Worm (Caenorhabditis elegans) whole organism, L2 larva: ENCODE data around the gene C47E12.2.
A peak's percentile ranks its signal among the peaks of the same experiment; 100 is the strongest.

Experiments used
- C34F6.9 ChIP-seq: fragments of 150-350 bp; optimal IDR thresholded peaks from 2 replicates; lab custom pipeline; 2014; ENCODE audit warnings: missing biosample characterization, missing genetic modification characterization
- Y55F3AM.14 ChIP-seq: fragments of 200-800 bp; sonication (Bioruptor generic); optimal IDR thresholded peaks from 2 replicates; lab custom pipeline; 2018; ENCODE audit warnings: mild to moderate bottlenecking, missing genetic modification characterization, missing compliant biosample characterization
- ZK546.5 ChIP-seq: sonication (generic microtip); optimal IDR thresholded peaks from 2 replicates; lab custom pipeline; 2017; ENCODE audit warnings: missing biosample characterization, missing genetic modification characterization
- aly-2 ChIP-seq: fragments of 150-350 bp; optimal IDR thresholded peaks from 2 replicates; lab custom pipeline; 2014; ENCODE audit warnings: missing biosample characterization, missing genetic modification characterization
- ama-1 ChIP-seq: fragments of 150-350 bp; optimal IDR thresholded peaks from 2 replicates; lab custom pipeline; 2018; ENCODE audit warnings: inconsistent platforms
- blmp-1 ChIP-seq: sonication (generic microtip); optimal IDR thresholded peaks from 2 replicates; lab custom pipeline; 2017; ENCODE audit warnings: missing genetic modification characterization, mild to moderate bottlenecking, missing compliant biosample characterization, antibody characterized with exemption, moderate library complexity; ENCODE audit not compliant: insufficient read depth
- ceh-82 ChIP-seq: fragments of 150-350 bp; optimal IDR thresholded peaks from 2 replicates; lab custom pipeline; 2014; ENCODE audit warnings: missing biosample characterization, missing genetic modification characterization
- crh-2 ChIP-seq: sonication (generic microtip); optimal IDR thresholded peaks from 2 replicates; lab custom pipeline; 2017; ENCODE audit warnings: missing biosample characterization, missing genetic modification characterization
- dmd-4 ChIP-seq: sonication (generic microtip); optimal IDR thresholded peaks from 2 replicates; lab custom pipeline; 2017; ENCODE audit warnings: missing biosample characterization, missing genetic modification characterization
- egl-27 ChIP-seq: sonication (generic microtip); optimal IDR thresholded peaks from 3 replicates; lab custom pipeline; 2017; ENCODE audit warnings: missing biosample characterization, missing genetic modification reagents, missing genetic modification characterization
- elt-1 ChIP-seq: fragments of 150-350 bp; optimal IDR thresholded peaks from 2 replicates; lab custom pipeline; 2014; ENCODE audit warnings: missing biosample characterization, missing genetic modification characterization
- fos-1 ChIP-seq: fragments of 150-350 bp; optimal IDR thresholded peaks from 2 replicates; lab custom pipeline; 2014; ENCODE audit warnings: missing biosample characterization, missing genetic modification characterization
- gmeb-1 ChIP-seq: fragments of 150-350 bp; optimal IDR thresholded peaks from 2 replicates; lab custom pipeline; 2014; ENCODE audit warnings: missing biosample characterization, missing genetic modification characterization
- lin-39 ChIP-seq: fragments of 150-350 bp; optimal IDR thresholded peaks from 2 replicates; lab custom pipeline; 2014; ENCODE audit warnings: missing biosample characterization, missing genetic modification reagents, missing genetic modification characterization
- lsy-2 ChIP-seq, 2 experiments: fragments of 150-350 bp in 1 of 2; sonication (generic microtip) in 1 of 2; optimal IDR thresholded peaks; 2 replicates each; lab custom pipeline; 2014 to 2017; ENCODE audit warnings: missing biosample characterization in 2 of 2, missing genetic modification characterization in 2 of 2
- mbf-1 ChIP-seq: sonication (generic microtip); optimal IDR thresholded peaks from 2 replicates; lab custom pipeline; 2017; ENCODE audit warnings: missing biosample characterization, missing genetic modification characterization
- mdl-1 ChIP-seq, 2 experiments: fragments of 150-350 bp in 1 of 2; sonication (generic microtip) in 1 of 2; optimal IDR thresholded peaks; 2 replicates each; lab custom pipeline; 2017; ENCODE audit warnings: missing biosample characterization in 2 of 2, missing genetic modification characterization in 2 of 2
- nhr-10 ChIP-seq: sonication (generic microtip); optimal IDR thresholded peaks from 2 replicates; lab custom pipeline; 2017; ENCODE audit warnings: missing biosample characterization, missing genetic modification characterization
- nhr-12 ChIP-seq: fragments of 150-350 bp; optimal IDR thresholded peaks from 2 replicates; lab custom pipeline; 2014; ENCODE audit warnings: missing biosample characterization, missing genetic modification characterization
- nhr-129 ChIP-seq: fragments of 150-350 bp; optimal IDR thresholded peaks from 2 replicates; lab custom pipeline; 2014; ENCODE audit warnings: missing biosample characterization, missing genetic modification characterization
- nhr-23 ChIP-seq: fragments of 150-350 bp; optimal IDR thresholded peaks from 2 replicates; lab custom pipeline; 2014; ENCODE audit warnings: missing biosample characterization, missing genetic modification reagents, missing genetic modification characterization
- nhr-237 ChIP-seq: fragments of 150-350 bp; optimal IDR thresholded peaks from 2 replicates; lab custom pipeline; 2014; ENCODE audit warnings: missing biosample characterization, missing genetic modification characterization
- nhr-6 ChIP-seq: fragments of 150-350 bp; optimal IDR thresholded peaks from 2 replicates; lab custom pipeline; 2014; ENCODE audit warnings: missing biosample characterization, missing genetic modification characterization
- nhr-77 ChIP-seq: fragments of 150-350 bp; optimal IDR thresholded peaks from 2 replicates; lab custom pipeline; 2014; ENCODE audit warnings: missing biosample characterization, missing genetic modification characterization
- peb-1 ChIP-seq: fragments of 150-350 bp; optimal IDR thresholded peaks from 2 replicates; lab custom pipeline; 2014; ENCODE audit warnings: missing biosample characterization, missing genetic modification characterization
- sem-4 ChIP-seq: fragments of 150-350 bp; optimal IDR thresholded peaks from 2 replicates; lab custom pipeline; 2014; ENCODE audit warnings: missing biosample characterization, missing genetic modification reagents, missing genetic modification characterization
- sma-3 ChIP-seq: sonication (generic microtip); optimal IDR thresholded peaks from 2 replicates; lab custom pipeline; 2016; ENCODE audit warnings: missing genetic modification reagents, missing genetic modification characterization, missing compliant biosample characterization
- snpc-4 ChIP-seq: fragments of 150-350 bp; optimal IDR thresholded peaks from 2 replicates; lab custom pipeline; 2014; ENCODE audit warnings: missing biosample characterization, missing genetic modification characterization
- unc-39 ChIP-seq: fragments of 150-350 bp; optimal IDR thresholded peaks from 2 replicates; lab custom pipeline; 2014; ENCODE audit warnings: missing biosample characterization, missing genetic modification characterization
- unc-55 ChIP-seq: fragments of 150-350 bp; sonication (generic microtip); optimal IDR thresholded peaks from 3 replicates; lab custom pipeline; 2014; ENCODE audit warnings: missing biosample characterization, missing genetic modification reagents, missing genetic modification characterization
- ztf-11 ChIP-seq: sonication (generic microtip); optimal IDR thresholded peaks from 2 replicates; lab custom pipeline; 2017; ENCODE audit warnings: missing biosample characterization, missing genetic modification characterization

Gene C47E12.2

DNA sequence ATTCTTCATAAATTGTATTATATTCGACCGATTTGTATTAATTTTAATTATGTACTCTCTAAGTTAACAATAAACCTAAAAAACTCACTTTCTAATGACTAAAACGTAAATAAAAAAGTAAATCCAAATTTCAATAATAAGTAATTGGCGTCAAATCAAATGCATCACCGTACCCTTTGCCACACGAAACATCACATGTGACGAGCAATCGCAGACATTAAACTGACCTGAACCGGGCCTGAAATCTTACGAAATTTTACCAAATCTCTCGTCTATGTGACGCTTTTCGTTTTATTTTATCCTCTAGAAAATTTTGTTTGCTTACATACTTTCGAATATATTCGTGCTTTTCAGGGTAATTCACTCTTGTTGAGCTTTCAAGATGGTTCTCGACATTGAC is at the start of gene C47E12.2, which contains the start of gene sars-1:
Gene C47E12.2, minus strand, starts transcription at position 131 of the 400 bp plus-strand sequence.
Gene sars-1, plus strand, starts transcription at position 355 of the 400 bp plus-strand sequence.
- TF ChIP-seq sem-4 (tag; lab: Kevin White, UChicago) (no peak), lsy-2 (tag; optimal IDR thresholded peaks at IDR 0.05; lab: Kevin White, UChicago) (peak; percentile 58 to 92), ceh-82 (tag; lab: Kevin White, UChicago) (no peak), C34F6.9 (tag; lab: Kevin White, UChicago) (peak; percentile 18), nhr-12 (tag; lab: Kevin White, UChicago) (no peak), mbf-1 (tag; lab: Kevin White, UChicago) (no peak), unc-55 (no peak), lin-39 (tag; lab: Kevin White, UChicago) (no peak), nhr-6 (tag; lab: Kevin White, UChicago) (no peak), crh-2 (tag; lab: Kevin White, UChicago) (peak; percentile 32), ZK546.5 (tag; lab: Kevin White, UChicago) (no peak), mdl-1 (tag; optimal IDR thresholded peaks at IDR 0.05; lab: Kevin White, UChicago) (no peak), nhr-129 (peak; percentile 88), Y55F3AM.14 (GFP tag; lab: Kevin White, UChicago) (no peak)

DNA sequence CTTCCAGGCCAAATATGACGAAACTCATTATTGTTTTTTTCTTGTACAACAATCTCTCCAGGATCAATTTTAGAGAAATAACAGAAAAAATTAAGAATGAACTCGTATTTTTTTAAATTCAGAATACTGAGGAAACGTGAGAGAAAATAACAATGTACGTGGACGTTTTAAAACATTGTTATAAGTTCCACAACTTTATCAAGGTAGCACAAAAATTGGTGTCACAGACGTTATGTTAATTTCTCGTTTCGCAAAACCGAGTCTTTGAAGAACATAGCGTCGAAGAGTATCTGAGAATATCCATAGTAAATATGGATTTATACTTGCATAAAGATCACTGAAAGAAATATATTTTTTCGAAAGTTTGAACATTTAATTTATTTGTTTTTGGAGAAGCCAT is 47.8 kb upstream of the C47E12.2 start, which contains the start of gene T04B2.8:
Gene T04B2.8, minus strand, starts transcription at position 101 of the 400 bp plus-strand sequence.
- TF ChIP-seq nhr-6 (tag; lab: Kevin White, UChicago): no peak

DNA sequence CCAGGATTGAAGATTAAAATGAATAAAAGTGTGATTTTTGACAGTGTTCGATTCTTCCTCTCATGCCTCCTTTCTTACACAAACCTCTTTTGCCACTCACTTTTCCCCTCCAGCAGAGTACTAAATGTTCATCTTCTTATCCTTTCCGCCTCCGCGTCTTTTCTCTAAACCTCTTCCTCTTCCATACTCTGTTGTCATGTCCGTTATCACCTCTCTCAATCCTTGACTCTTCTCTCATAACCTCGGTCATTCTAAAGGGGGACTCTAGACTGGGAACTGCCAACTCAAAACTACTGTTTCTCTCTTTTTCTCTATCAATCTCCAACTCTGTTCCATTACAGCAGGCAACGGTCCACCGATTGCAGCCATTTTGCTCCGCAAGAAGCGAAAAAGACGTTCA is 45.0 kb upstream of the C47E12.2 start:
- peak; percentile 27 for TF ChIP-seq nhr-129
- no peak for TF ChIP-seq fos-1 (tag; lab: Kevin White, UChicago)
- TF ChIP-seq elt-1 (tag; lab: Kevin White, UChicago): no peak

DNA sequence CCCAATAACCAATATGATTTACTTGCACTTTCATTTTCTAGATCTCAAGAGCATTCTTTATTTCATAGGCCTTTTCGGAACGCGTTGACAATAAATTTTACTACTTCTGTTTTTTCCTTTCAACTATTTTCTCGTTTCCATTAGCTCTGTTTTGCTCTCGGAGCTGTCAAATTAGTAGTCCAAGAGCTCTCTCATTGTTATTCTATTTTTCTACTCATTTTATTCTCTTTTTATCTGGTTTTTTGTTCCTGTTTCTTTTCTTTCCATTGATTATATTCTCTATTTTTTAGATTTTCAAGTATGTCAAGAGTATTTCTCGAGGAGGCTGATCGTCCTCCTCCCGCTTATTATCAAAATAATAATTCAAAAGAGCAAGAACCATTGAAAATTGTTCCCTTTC is 43.8 kb upstream of the C47E12.2 start, which contains the start of gene T04B2.3:
Gene T04B2.3, plus strand, starts transcription at position 301 of the 400 bp plus-strand sequence.
- TF ChIP-seq snpc-4 (tag; lab: Kevin White, UChicago) (no peak), peb-1 (tag; lab: Kevin White, UChicago) (no peak), ztf-11 (tag; lab: Kevin White, UChicago) (no peak), egl-27 (tag; lab: Kevin White, UChicago) (no peak), aly-2 (no peak), crh-2 (tag; lab: Kevin White, UChicago) (no peak), Y55F3AM.14 (GFP tag; lab: Kevin White, UChicago) (no peak)

DNA sequence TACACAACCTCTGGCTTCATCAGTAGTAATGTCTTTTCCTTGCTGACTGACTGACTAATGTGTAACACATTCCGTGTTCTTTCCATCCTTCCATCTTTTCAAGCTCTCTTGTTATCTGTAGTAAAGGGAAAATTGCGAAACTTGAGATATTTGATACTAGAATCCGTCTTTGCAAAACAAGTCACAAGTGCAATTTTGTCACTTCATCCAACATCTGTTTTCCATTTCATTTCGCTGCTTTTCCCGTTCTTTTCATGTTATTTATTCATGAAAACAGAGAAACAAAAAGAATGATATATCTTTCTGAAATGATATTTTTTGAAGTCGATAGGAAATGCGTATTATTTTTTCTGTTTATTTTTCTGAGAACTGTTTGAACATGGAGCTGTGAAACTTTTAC is 42.7 kb upstream of the C47E12.2 start:
- TF ChIP-seq nhr-237 (tag; lab: Kevin White, UChicago) (no peak), unc-55 (peak; percentile 54), nhr-23 (tag; lab: Kevin White, UChicago) (no peak), sma-3 (GFP tag; lab: Kevin White, UChicago) (no peak), blmp-1 (tag; lab: Kevin White, UChicago) (no peak), sem-4 (tag; lab: Kevin White, UChicago) (no peak), nhr-129 (peak; percentile 10), ceh-82 (tag; lab: Kevin White, UChicago) (no peak)

DNA sequence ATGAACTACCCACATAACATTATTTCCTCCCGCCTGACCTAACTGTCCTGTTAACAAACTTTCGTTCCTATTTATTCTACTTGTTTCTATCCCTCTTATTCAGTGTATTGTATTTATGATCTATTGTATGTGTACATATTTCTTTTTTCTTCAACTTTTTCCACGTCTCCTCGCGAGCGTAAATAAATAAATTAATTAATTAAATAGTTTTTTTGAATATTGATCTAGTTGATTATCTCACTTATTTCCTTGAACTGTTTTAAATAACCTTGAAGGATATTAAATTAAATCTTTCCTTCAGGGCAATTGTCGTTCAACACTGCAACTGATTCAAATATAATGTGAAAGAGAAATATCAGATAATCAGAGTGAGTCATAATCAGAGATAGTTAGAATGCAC is 39.6 kb upstream of the C47E12.2 start, which contains the start of gene frk-1:
Gene frk-1, plus strand, starts transcription at position 301 of the 400 bp plus-strand sequence.
- TF ChIP-seq ama-1 (lab: Kevin White, UChicago) (no peak), gmeb-1 (tag; lab: Kevin White, UChicago) (no peak)

DNA sequence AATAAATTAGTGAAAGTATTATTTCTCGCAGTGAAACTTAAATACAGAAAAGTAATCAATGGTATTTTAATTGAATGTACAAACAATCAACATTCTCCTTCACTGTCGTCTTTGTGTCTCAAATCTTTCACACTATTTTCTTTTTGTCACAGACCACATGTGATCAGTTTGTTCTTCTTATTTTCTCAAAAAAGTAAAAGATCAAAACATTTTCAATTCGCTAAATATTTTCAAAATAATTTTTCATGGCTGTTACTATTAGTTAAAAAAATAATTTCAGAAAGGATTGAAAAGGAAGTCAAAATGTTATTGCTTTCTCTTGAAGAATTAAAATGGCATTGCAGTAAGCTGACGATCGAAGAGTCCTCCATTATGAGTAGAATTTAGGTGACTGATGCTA is 37.5 kb upstream of the C47E12.2 start, which contains the start of gene dhs-31:
Gene dhs-31, minus strand, starts transcription at position 101 of the 400 bp plus-strand sequence.
- no peak for TF ChIP-seq nhr-129
- no peak for TF ChIP-seq unc-39 (tag; lab: Kevin White, UChicago)
- no peak for TF ChIP-seq crh-2 (tag; lab: Kevin White, UChicago)
- no peak for TF ChIP-seq nhr-10 (tag; lab: Kevin White, UChicago)
- no peak for TF ChIP-seq nhr-77 (tag; lab: Kevin White, UChicago)
- no peak for TF ChIP-seq ZK546.5 (tag; lab: Kevin White, UChicago)
- no peak for TF ChIP-seq mdl-1 (tag; optimal IDR thresholded peaks at IDR 0.05; lab: Kevin White, UChicago)
- no peak for TF ChIP-seq lin-39 (tag; lab: Kevin White, UChicago)
- TF ChIP-seq ama-1 (lab: Kevin White, UChicago): no peak
- no peak for TF ChIP-seq dmd-4 (tag; lab: Kevin White, UChicago)
- TF ChIP-seq mbf-1 (tag; lab: Kevin White, UChicago): no peak
- TF ChIP-seq, all 48 proteins: peak for 0
